Worm (Caenorhabditis elegans) whole organism, L2 larva: ENCODE results near the gene ZK1086.2.

ENCODE experiments used
- C34F6.9 ChIP-seq: fragments of 150-350 bp; optimal IDR thresholded peaks from 2 replicates; lab custom pipeline; 2014; ENCODE audit warnings: missing biosample characterization, missing genetic modification characterization
- F13H6.1 ChIP-seq: sonication (generic microtip); optimal IDR thresholded peaks from 2 replicates; lab custom pipeline; 2016; ENCODE audit warnings: missing genetic modification characterization, missing compliant biosample characterization
- R02D3.7 ChIP-seq: fragments of 150-350 bp; optimal IDR thresholded peaks from 2 replicates; lab custom pipeline; 2014; ENCODE audit warnings: missing biosample characterization, missing genetic modification characterization
- Y55F3AM.14 ChIP-seq: fragments of 200-800 bp; sonication (Bioruptor generic); optimal IDR thresholded peaks from 2 replicates; lab custom pipeline; 2018; ENCODE audit warnings: mild to moderate bottlenecking, missing genetic modification characterization, missing compliant biosample characterization
- ZK546.5 ChIP-seq: sonication (generic microtip); optimal IDR thresholded peaks from 2 replicates; lab custom pipeline; 2017; ENCODE audit warnings: missing biosample characterization, missing genetic modification characterization
- alr-1 ChIP-seq: fragments of 150-350 bp; optimal IDR thresholded peaks from 2 replicates; lab custom pipeline; 2014; ENCODE audit warnings: missing biosample characterization, missing genetic modification characterization
- ama-1 ChIP-seq: fragments of 150-350 bp; optimal IDR thresholded peaks from 2 replicates; lab custom pipeline; 2018; ENCODE audit warnings: inconsistent platforms
- ceh-16 ChIP-seq: fragments of 150-350 bp; optimal IDR thresholded peaks from 2 replicates; lab custom pipeline; 2014; ENCODE audit warnings: missing biosample characterization, missing genetic modification characterization
- ceh-82 ChIP-seq: fragments of 150-350 bp; optimal IDR thresholded peaks from 2 replicates; lab custom pipeline; 2014; ENCODE audit warnings: missing biosample characterization, missing genetic modification characterization
- crh-2 ChIP-seq: sonication (generic microtip); optimal IDR thresholded peaks from 2 replicates; lab custom pipeline; 2017; ENCODE audit warnings: missing biosample characterization, missing genetic modification characterization
- dmd-4 ChIP-seq: sonication (generic microtip); optimal IDR thresholded peaks from 2 replicates; lab custom pipeline; 2017; ENCODE audit warnings: missing biosample characterization, missing genetic modification characterization
- egl-27 ChIP-seq: sonication (generic microtip); optimal IDR thresholded peaks from 3 replicates; lab custom pipeline; 2017; ENCODE audit warnings: missing biosample characterization, missing genetic modification reagents, missing genetic modification characterization
- elt-1 ChIP-seq: fragments of 150-350 bp; optimal IDR thresholded peaks from 2 replicates; lab custom pipeline; 2014; ENCODE audit warnings: missing biosample characterization, missing genetic modification characterization
- elt-3 ChIP-seq: sonication (generic microtip); optimal IDR thresholded peaks from 2 replicates; lab custom pipeline; 2017; ENCODE audit warnings: missing biosample characterization, missing genetic modification characterization
- fos-1 ChIP-seq: fragments of 150-350 bp; optimal IDR thresholded peaks from 2 replicates; lab custom pipeline; 2014; ENCODE audit warnings: missing biosample characterization, missing genetic modification characterization
- gmeb-1 ChIP-seq: fragments of 150-350 bp; optimal IDR thresholded peaks from 2 replicates; lab custom pipeline; 2014; ENCODE audit warnings: missing biosample characterization, missing genetic modification characterization
- lin-11 ChIP-seq: fragments of 150-350 bp; sonication (generic microtip); optimal IDR thresholded peaks from 2 replicates; lab custom pipeline; 2014; ENCODE audit warnings: missing biosample characterization, missing genetic modification characterization, inconsistent platforms, mixed read lengths
- lin-13 ChIP-seq: fragments of 150-350 bp; optimal IDR thresholded peaks from 2 replicates; lab custom pipeline; 2014; ENCODE audit warnings: missing biosample characterization, missing genetic modification reagents, missing genetic modification characterization
- lin-39 ChIP-seq: fragments of 150-350 bp; optimal IDR thresholded peaks from 2 replicates; lab custom pipeline; 2014; ENCODE audit warnings: missing biosample characterization, missing genetic modification reagents, missing genetic modification characterization
- mbf-1 ChIP-seq: sonication (generic microtip); optimal IDR thresholded peaks from 2 replicates; lab custom pipeline; 2017; ENCODE audit warnings: missing biosample characterization, missing genetic modification characterization
- mdl-1 ChIP-seq, 2 experiments: fragments of 150-350 bp in 1 of 2; sonication (generic microtip) in 1 of 2; optimal IDR thresholded peaks; 2 replicates each; lab custom pipeline; 2017; ENCODE audit warnings: missing biosample characterization in 2 of 2, missing genetic modification characterization in 2 of 2
- nhr-10 ChIP-seq: sonication (generic microtip); optimal IDR thresholded peaks from 2 replicates; lab custom pipeline; 2017; ENCODE audit warnings: missing biosample characterization, missing genetic modification characterization
- nhr-11 ChIP-seq: fragments of 150-350 bp; optimal IDR thresholded peaks from 2 replicates; lab custom pipeline; 2014; ENCODE audit warnings: missing biosample characterization, missing genetic modification characterization
- nhr-12 ChIP-seq: fragments of 150-350 bp; optimal IDR thresholded peaks from 2 replicates; lab custom pipeline; 2014; ENCODE audit warnings: missing biosample characterization, missing genetic modification characterization
- nhr-129 ChIP-seq: fragments of 150-350 bp; optimal IDR thresholded peaks from 2 replicates; lab custom pipeline; 2014; ENCODE audit warnings: missing biosample characterization, missing genetic modification characterization
- nhr-21 ChIP-seq: fragments of 150-350 bp; optimal IDR thresholded peaks from 2 replicates; lab custom pipeline; 2014; ENCODE audit warnings: missing biosample characterization, missing genetic modification characterization
- nhr-23 ChIP-seq: fragments of 150-350 bp; optimal IDR thresholded peaks from 2 replicates; lab custom pipeline; 2014; ENCODE audit warnings: missing biosample characterization, missing genetic modification reagents, missing genetic modification characterization
- nhr-237 ChIP-seq: fragments of 150-350 bp; optimal IDR thresholded peaks from 2 replicates; lab custom pipeline; 2014; ENCODE audit warnings: missing biosample characterization, missing genetic modification characterization
- nhr-6 ChIP-seq: fragments of 150-350 bp; optimal IDR thresholded peaks from 2 replicates; lab custom pipeline; 2014; ENCODE audit warnings: missing biosample characterization, missing genetic modification characterization
- peb-1 ChIP-seq: fragments of 150-350 bp; optimal IDR thresholded peaks from 2 replicates; lab custom pipeline; 2014; ENCODE audit warnings: missing biosample characterization, missing genetic modification characterization
- sem-4 ChIP-seq: fragments of 150-350 bp; optimal IDR thresholded peaks from 2 replicates; lab custom pipeline; 2014; ENCODE audit warnings: missing biosample characterization, missing genetic modification reagents, missing genetic modification characterization
- skn-1 ChIP-seq: sonication (generic microtip); optimal IDR thresholded peaks from 2 replicates; lab custom pipeline; 2017; ENCODE audit warnings: missing biosample characterization, missing genetic modification characterization
- sma-3 ChIP-seq: sonication (generic microtip); optimal IDR thresholded peaks from 2 replicates; lab custom pipeline; 2016; ENCODE audit warnings: missing genetic modification reagents, missing genetic modification characterization, missing compliant biosample characterization
- sma-9 ChIP-seq, 2 experiments: fragments of 150-350 bp in 1 of 2; sonication (generic microtip) in 1 of 2; optimal IDR thresholded peaks; 2 replicates each; lab custom pipeline; 2014 to 2016; ENCODE audit warnings: missing genetic modification characterization in 2 of 2, mild to moderate bottlenecking in 1 of 2, missing biosample characterization in 1 of 2, missing compliant biosample characterization in 1 of 2, missing genetic modification reagents in 1 of 2, moderate library complexity in 1 of 2
- snpc-4 ChIP-seq: fragments of 150-350 bp; optimal IDR thresholded peaks from 2 replicates; lab custom pipeline; 2014; ENCODE audit warnings: missing biosample characterization, missing genetic modification characterization
- unc-39 ChIP-seq: fragments of 150-350 bp; optimal IDR thresholded peaks from 2 replicates; lab custom pipeline; 2014; ENCODE audit warnings: missing biosample characterization, missing genetic modification characterization
- unc-55 ChIP-seq: fragments of 150-350 bp; sonication (generic microtip); optimal IDR thresholded peaks from 3 replicates; lab custom pipeline; 2014; ENCODE audit warnings: missing biosample characterization, missing genetic modification reagents, missing genetic modification characterization
- unc-62 ChIP-seq: fragments of 150-350 bp; optimal IDR thresholded peaks from 2 replicates; lab custom pipeline; 2014; ENCODE audit warnings: missing biosample characterization, missing genetic modification reagents, missing genetic modification characterization
- ztf-1 ChIP-seq: fragments of 200-800 bp; sonication (Bioruptor generic); conservative IDR thresholded peaks from 2 replicates; pipeline ENCODE4 v1.3.6; 2022; ENCODE audit warnings: missing genetic modification characterization, missing compliant biosample characterization
- ztf-11 ChIP-seq: sonication (generic microtip); optimal IDR thresholded peaks from 2 replicates; lab custom pipeline; 2017; ENCODE audit warnings: missing biosample characterization, missing genetic modification characterization
- ztf-4 ChIP-seq: fragments of 150-350 bp; optimal IDR thresholded peaks from 2 replicates; lab custom pipeline; 2014; ENCODE audit warnings: missing biosample characterization, missing genetic modification characterization

Gene ZK1086.2

DNA sequence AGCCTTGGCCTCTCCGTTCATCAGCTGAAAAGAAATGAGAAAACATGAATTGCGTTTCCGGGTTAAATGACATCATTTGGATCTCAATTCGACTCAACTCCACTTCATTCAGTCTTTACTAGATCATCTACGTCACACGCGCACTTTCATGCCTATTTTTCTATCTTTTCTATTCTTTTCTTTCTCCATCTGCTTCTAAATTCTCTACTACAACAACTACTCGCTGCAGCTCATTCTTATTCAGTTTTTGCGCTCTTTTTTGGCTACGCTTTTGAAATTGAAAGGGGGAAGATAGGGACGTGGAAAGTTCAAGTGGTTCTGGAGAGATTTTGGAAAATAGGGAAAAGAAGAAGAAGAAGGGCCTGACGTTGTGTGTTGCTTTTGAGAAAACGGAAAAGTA lies 24.9 kb downstream of the ZK1086.2 start (continued):
- TF ChIP-seq ztf-4 (tag; lab: Kevin White, UChicago) = peak; percentile 47
- no peak for TF ChIP-seq unc-39
- no peak for TF ChIP-seq ztf-11 (tag; lab: Kevin White, UChicago)
- TF ChIP-seq snpc-4 (tag; lab: Kevin White, UChicago) = no peak
- peak; percentile 95 for TF ChIP-seq unc-55 (GFP tag; lab: Kevin White, UChicago)
- peak; percentile 54 for TF ChIP-seq nhr-6
- no peak for TF ChIP-seq R02D3.7 (tag; lab: Kevin White, UChicago)
- no peak for TF ChIP-seq peb-1 (tag; lab: Kevin White, UChicago)
- no peak for TF ChIP-seq nhr-23 (tag; lab: Kevin White, UChicago)
- peak; percentile 35 for TF ChIP-seq nhr-129 (tag; lab: Kevin White, UChicago)
- TF ChIP-seq elt-1 = no peak
- no peak for TF ChIP-seq nhr-12 (tag; lab: Kevin White, UChicago)
- TF ChIP-seq lin-13 (GFP tag; lab: Kevin White, UChicago) = peak; percentile 36
- no peak for TF ChIP-seq lin-39
- TF ChIP-seq sma-3 (GFP tag; lab: Kevin White, UChicago) = no peak
- peak; percentile 27 for TF ChIP-seq ama-1 (lab: Kevin White, UChicago)
- TF ChIP-seq mdl-1 (tag; optimal IDR thresholded peaks at IDR 0.05; lab: Kevin White, UChicago) = peak in 1 of 2 experiments; percentile 42
- TF ChIP-seq, all 48 proteins: peak for 18

ce11 chrX:13767282-13767681 lies 26.1 kb downstream of the ZK1086.2 start:
- TF ChIP-seq skn-1 (no peak), sma-9 (GFP tag; optimal IDR thresholded peaks at IDR 0.05; lab: Kevin White, UChicago) (peak; percentile 10), sma-9 (tag; optimal IDR thresholded peaks at IDR 0.05; lab: Kevin White, UChicago) (no peak), fos-1 (peak; percentile 11)

DNA sequence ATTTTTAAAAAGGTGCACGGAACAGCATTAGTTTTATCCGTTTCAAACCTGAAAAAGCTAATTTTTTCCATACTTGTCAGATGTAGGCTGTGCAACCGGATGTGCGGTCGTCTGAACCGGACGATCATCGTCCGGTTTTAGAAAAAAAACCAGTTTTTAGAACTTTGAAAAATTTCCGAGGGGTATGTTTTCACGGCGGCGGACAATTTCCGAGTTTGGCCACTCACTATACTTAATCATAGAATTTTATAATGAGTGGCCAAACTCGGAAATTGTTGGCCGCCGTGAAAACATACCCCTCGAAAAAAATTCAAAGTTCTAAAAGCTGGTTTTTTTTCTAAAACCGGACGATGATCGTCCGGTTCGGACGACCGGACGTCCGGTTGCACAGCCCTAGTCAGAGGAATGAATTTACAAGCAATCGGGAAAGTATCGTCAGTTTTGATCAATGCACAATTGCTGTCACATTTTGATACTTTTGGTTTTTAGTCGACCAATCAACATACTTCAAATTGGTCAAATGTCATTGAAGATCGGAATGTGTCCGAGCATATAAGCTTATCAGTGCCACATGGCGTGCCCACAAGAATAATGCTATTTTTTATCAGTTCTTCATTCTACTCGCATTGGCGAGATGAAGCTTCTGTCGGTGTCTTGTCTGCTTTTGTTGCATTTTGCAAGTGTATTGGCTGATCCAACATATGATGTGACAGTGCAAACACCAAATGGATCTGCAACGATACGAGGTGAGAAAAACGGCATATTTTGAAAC lies 33.6 kb downstream of the ZK1086.2 start, which contains the start of gene cest-13:
Gene cest-13 (plus strand): TSS at position 562 of the 772 bp plus-strand sequence.
- TF ChIP-seq sma-9 (GFP tag; optimal IDR thresholded peaks at IDR 0.05; lab: Kevin White, UChicago) = peak; percentile 67
- no peak for TF ChIP-seq sma-9 (tag; optimal IDR thresholded peaks at IDR 0.05; lab: Kevin White, UChicago)
- TF ChIP-seq fos-1 = peak; percentile 35
- no peak for TF ChIP-seq skn-1
- no peak for TF ChIP-seq ztf-1 (GFP tag; lab: Robert Waterston, UW)
- TF ChIP-seq crh-2 (tag; lab: Kevin White, UChicago) = peak; percentile 44

ce11 chrX:13755469-13755868 lies 38.0 kb downstream of the ZK1086.2 start, which contains the start of gene aakb-1:
aakb-1 (plus strand) TSS chrX:13755769.
- TF ChIP-seq fos-1 (no peak), unc-62 (GFP tag; lab: Kevin White, UChicago) (no peak), Y55F3AM.14 (GFP tag; lab: Kevin White, UChicago) (no peak), ceh-82 (tag; lab: Kevin White, UChicago) (no peak)

- TF ChIP-seq elt-1 = no peak
- TF ChIP-seq ama-1 (lab: Kevin White, UChicago) = peak; percentile 25
- no peak for TF ChIP-seq mbf-1
- TF ChIP-seq ZK546.5 = no peak
- TF ChIP-seq ceh-16 (tag; lab: Kevin White, UChicago) = no peak
- TF ChIP-seq unc-62 (GFP tag; lab: Kevin White, UChicago) = no peak
- TF ChIP-seq elt-3 (tag; lab: Kevin White, UChicago) = no peak
- no peak for TF ChIP-seq unc-39
- TF ChIP-seq nhr-21 = no peak
- TF ChIP-seq lin-11 (tag; lab: Kevin White, UChicago) = no peak
- TF ChIP-seq sem-4 (tag; lab: Kevin White, UChicago) = no peak
- no peak for TF ChIP-seq ztf-4 (tag; lab: Kevin White, UChicago)
- TF ChIP-seq gmeb-1 (tag; lab: Kevin White, UChicago) = no peak
- no peak for TF ChIP-seq ztf-11 (tag; lab: Kevin White, UChicago)
- no peak for TF ChIP-seq sma-9 (GFP tag; optimal IDR thresholded peaks at IDR 0.05; lab: Kevin White, UChicago)
- no peak for TF ChIP-seq sma-9 (tag; optimal IDR thresholded peaks at IDR 0.05; lab: Kevin White, UChicago)
- TF ChIP-seq crh-2 (tag; lab: Kevin White, UChicago) = peak; percentile 34
- no peak for TF ChIP-seq ceh-82 (tag; lab: Kevin White, UChicago)
- no peak for TF ChIP-seq fos-1
- TF ChIP-seq nhr-23 (tag; lab: Kevin White, UChicago) = no peak
- peak; percentile 9 for TF ChIP-seq F13H6.1 (tag; lab: Kevin White, UChicago)
- peak; percentile 27 for TF ChIP-seq sma-3 (GFP tag; lab: Kevin White, UChicago)
- peak; percentile 49 for TF ChIP-seq unc-55 (GFP tag; lab: Kevin White, UChicago)
- no peak for TF ChIP-seq alr-1
- no peak for TF ChIP-seq nhr-10
- TF ChIP-seq lin-39 = no peak
- TF ChIP-seq nhr-11 = no peak
- TF ChIP-seq egl-27 = no peak
- no peak for TF ChIP-seq ztf-1 (GFP tag; lab: Robert Waterston, UW)
- TF ChIP-seq nhr-237 = no peak
- TF ChIP-seq Y55F3AM.14 (GFP tag; lab: Kevin White, UChicago) = no peak
- TF ChIP-seq mdl-1 (tag; optimal IDR thresholded peaks at IDR 0.05; lab: Kevin White, UChicago) = peak; percentile 36 to 38
- no peak for TF ChIP-seq nhr-6
- TF ChIP-seq dmd-4 (tag; lab: Kevin White, UChicago) = no peak
- peak; percentile 44 for TF ChIP-seq C34F6.9 (tag; lab: Kevin White, UChicago)
- no peak for TF ChIP-seq peb-1 (tag; lab: Kevin White, UChicago)
Observed at ce11 chrX:13754498-13754897, 38.9 kb downstream of the ZK1086.2 start.
